Worm (Caenorhabditis elegans): Measurements from ENCODE around the gene F53C3.8.

Gene F53C3.8

ce11 chrII:3908135-3908534 is 16.9 kb downstream of the F53C3.8 start:
- peak; percentile 64 for TF ChIP-seq nfya-1 (tag; optimal IDR thresholded peaks at IDR 0.05; ENCODE audit: insufficient read depth)
- TF ChIP-seq unc-62 (GFP tag; optimal IDR thresholded peaks at IDR 0.05): no peak

- TF ChIP-seq aly-2 (tag; optimal IDR thresholded peaks at IDR 0.05) (no peak), egl-5 (tag; optimal IDR thresholded peaks at IDR 0.05) (no peak), tbx-2 (tag; optimal IDR thresholded peaks at IDR 0.05) (no peak), snpc-4 (tag; optimal IDR thresholded peaks at IDR 0.05) (no peak), fkh-2 (tag; optimal IDR thresholded peaks at IDR 0.05) (no peak), mdl-1 (tag; optimal IDR thresholded peaks at IDR 0.05) (no peak), mml-1 (tag; optimal IDR thresholded peaks at IDR 0.05) (no peak), pha-4 (tag; optimal IDR thresholded peaks at IDR 0.05) (no peak), fkh-10 (GFP tag; optimal IDR thresholded peaks at IDR 0.05) (no peak), hmg-11 (tag; optimal IDR thresholded peaks at IDR 0.05) (no peak), zag-1 (tag; optimal IDR thresholded peaks at IDR 0.05) (no peak), ceh-28 (tag; optimal IDR thresholded peaks at IDR 0.05) (no peak), nhr-12 (tag; optimal IDR thresholded peaks at IDR 0.05) (no peak), ztf-4 (tag; optimal IDR thresholded peaks at IDR 0.05) (no peak), nhr-67 (tag; optimal IDR thresholded peaks at IDR 0.05) (no peak)
Observed at ce11 chrII:3909301-3909700, 18.1 kb downstream of the F53C3.8 start.

DNA sequence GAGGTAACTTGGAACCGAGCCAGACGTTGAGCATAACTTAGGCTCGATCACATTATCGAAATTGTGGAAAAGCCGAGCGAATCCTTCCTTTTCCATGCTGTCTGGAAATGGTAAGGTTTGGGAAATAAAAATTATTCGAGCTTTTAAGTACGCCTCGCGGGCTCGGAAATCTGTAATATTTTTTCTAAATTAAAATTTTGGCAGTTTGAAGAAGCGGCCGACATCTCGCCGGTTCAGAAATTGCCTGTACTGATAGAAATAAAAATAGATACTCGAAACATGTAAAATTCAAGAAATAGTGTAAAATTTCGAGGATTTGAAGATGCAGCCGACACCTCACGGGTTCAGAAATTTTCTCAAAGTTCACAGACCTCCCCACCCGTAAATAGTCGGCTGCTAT is 19.5 kb downstream of the F53C3.8 start, which contains the start of gene bcmo-2:
bcmo-2 (minus strand) TSS at position 101 of the 400 bp plus-strand sequence.
- TF ChIP-seq egl-5 (tag; optimal IDR thresholded peaks at IDR 0.05) (no peak), skn-1 (tag; optimal IDR thresholded peaks at IDR 0.05) (no peak), pqm-1 (tag; optimal IDR thresholded peaks at IDR 0.05) (no peak), mdl-1 (tag; optimal IDR thresholded peaks at IDR 0.05) (no peak), ceh-82 (tag; optimal IDR thresholded peaks at IDR 0.05) (no peak), ceh-28 (tag; optimal IDR thresholded peaks at IDR 0.05) (no peak), lin-39 (tag; optimal IDR thresholded peaks at IDR 0.05) (no peak), nhr-25 (tag; optimal IDR thresholded peaks at IDR 0.05) (no peak), nhr-67 (tag; optimal IDR thresholded peaks at IDR 0.05) (no peak), ceh-9 (tag; optimal IDR thresholded peaks at IDR 0.05) (no peak), ceh-16 (tag; optimal IDR thresholded peaks at IDR 0.05) (no peak), egl-27 (tag; optimal IDR thresholded peaks at IDR 0.05) (no peak), pha-4 (tag; optimal IDR thresholded peaks at IDR 0.05) (no peak), unc-62 (GFP tag; optimal IDR thresholded peaks at IDR 0.05) (no peak), nhr-237 (tag; optimal IDR thresholded peaks at IDR 0.05) (no peak)

DNA sequence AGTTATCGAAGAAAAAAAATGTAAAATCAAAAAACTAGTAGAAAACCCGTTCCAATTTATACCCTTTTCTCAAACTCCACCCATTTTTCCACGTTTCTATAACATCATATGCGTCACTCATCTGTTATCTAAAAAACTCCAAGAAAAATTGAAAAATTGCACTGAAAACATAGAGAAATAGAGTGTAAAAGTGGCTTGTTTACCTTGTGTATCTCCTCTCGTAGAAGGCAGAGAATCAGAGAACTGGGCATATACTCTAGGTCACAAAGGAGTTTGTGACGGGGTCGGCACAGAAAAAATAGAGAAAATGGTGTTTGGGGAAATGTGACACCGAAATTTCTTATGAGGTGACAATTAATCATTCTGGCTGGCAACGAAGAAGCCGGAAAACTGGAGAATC is 20.1 kb downstream of the F53C3.8 start:
- no peak for TF ChIP-seq nhr-12 (tag; optimal IDR thresholded peaks at IDR 0.05)
- TF ChIP-seq unc-39 (tag; optimal IDR thresholded peaks at IDR 0.05): no peak
- peak; percentile 29 for TF ChIP-seq jun-1 (tag; optimal IDR thresholded peaks at IDR 0.05)
- TF ChIP-seq pqm-1 (tag; optimal IDR thresholded peaks at IDR 0.05): peak; percentile 58
- peak; percentile 43 for TF ChIP-seq snpc-4 (tag; optimal IDR thresholded peaks at IDR 0.05)
- no peak for TF ChIP-seq eor-1 (tag; optimal IDR thresholded peaks at IDR 0.05)
- peak; percentile 89 for TF ChIP-seq pha-4 (tag; optimal IDR thresholded peaks at IDR 0.05)
- peak; percentile 30 for TF ChIP-seq ceh-28 (tag; optimal IDR thresholded peaks at IDR 0.05)
- no peak for TF ChIP-seq lsy-12 (tag; optimal IDR thresholded peaks at IDR 0.05)
- no peak for TF ChIP-seq lin-39 (tag; optimal IDR thresholded peaks at IDR 0.05)
- peak; percentile 86 for TF ChIP-seq elt-2 (tag; optimal IDR thresholded peaks at IDR 0.05)

ce11 chrII:3911716-3912115 is 20.5 kb downstream of the F53C3.8 start, which contains the start of gene F53C3.1:
Gene F53C3.1, plus strand, starts transcription at chrII:3912016.
- TF ChIP-seq ZK546.5 (tag; optimal IDR thresholded peaks at IDR 0.05) (no peak), ceh-9 (tag; optimal IDR thresholded peaks at IDR 0.05) (no peak), nhr-23 (tag; optimal IDR thresholded peaks at IDR 0.05) (no peak), R02D3.7 (tag; optimal IDR thresholded peaks at IDR 0.05) (no peak), daf-12 (tag; optimal IDR thresholded peaks at IDR 0.05) (no peak), hmg-11 (tag; optimal IDR thresholded peaks at IDR 0.05) (no peak), ceh-82 (tag; optimal IDR thresholded peaks at IDR 0.05) (no peak), lin-39 (tag; optimal IDR thresholded peaks at IDR 0.05) (no peak), egl-27 (tag; optimal IDR thresholded peaks at IDR 0.05) (no peak), skn-1 (tag; optimal IDR thresholded peaks at IDR 0.05) (no peak), ceh-28 (tag; optimal IDR thresholded peaks at IDR 0.05) (no peak)

All from whole organism, L3 larva.